Fruit fly (Drosophila melanogaster) whole organism, embryonic: Measurements from ENCODE around the gene Sprn.

ENCODE experiments used
- Ada2b ChIP-seq: fragments of 200-800 bp; sonication (Bioruptor generic); IDR thresholded peaks from 2 replicates; pipeline ENCODE4 v1.3.6; 2022; ENCODE audit warnings: missing biosample characterization, missing genetic modification characterization
- Atf6 ChIP-seq: fragments of 200-800 bp; sonication (Bioruptor generic); IDR thresholded peaks from 2 replicates; pipeline ENCODE4 v1.3.6; 2022; ENCODE audit warnings: missing biosample characterization, missing genetic modification characterization
- CG1024 ChIP-seq: fragments of 200-800 bp; sonication (Bioruptor generic); IDR thresholded peaks from 2 replicates; pipeline ENCODE4 v1.3.6; 2022; ENCODE audit warnings: missing biosample characterization, missing genetic modification characterization
- CG14860 ChIP-seq: fragments of 200-800 bp; sonication (Bioruptor generic); IDR thresholded peaks from 3 replicates; pipeline ENCODE4 v1.3.6; 2022; ENCODE audit warnings: missing biosample characterization, missing genetic modification characterization; ENCODE audit not compliant: partially characterized antibody
- CG15269 ChIP-seq: fragments of 200-800 bp; sonication (Bioruptor generic); optimal IDR thresholded peaks from 2 replicates; lab custom pipeline; 2018; ENCODE audit warnings: missing biosample characterization, mild to moderate bottlenecking, missing genetic modification characterization, moderate library complexity
- CG18262 ChIP-seq: fragments of 200-800 bp; optimal IDR thresholded peaks from 3 replicates; lab custom pipeline; 2019; ENCODE audit warnings: missing biosample characterization, mild to moderate bottlenecking, missing genetic modification characterization, moderate library complexity
- CG18599 ChIP-seq: fragments of 200-800 bp; sonication (Bioruptor generic); optimal IDR thresholded peaks from 3 replicates; lab custom pipeline; 2017; ENCODE audit warnings: missing biosample characterization, missing genetic modification characterization, mild to moderate bottlenecking, moderate library complexity, missing genetic modification reagents
- CG2120 ChIP-seq: fragments of 200-800 bp; sonication (Bioruptor generic); optimal IDR thresholded peaks from 3 replicates; lab custom pipeline; 2016; ENCODE audit warnings: missing biosample characterization, missing genetic modification characterization
- CG2678 ChIP-seq: fragments of 200-800 bp; sonication (Bioruptor generic); optimal IDR thresholded peaks from 3 replicates; lab custom pipeline; 2019; ENCODE audit warnings: missing biosample characterization, mild to moderate bottlenecking, missing genetic modification characterization, moderate library complexity
- CG3281 ChIP-seq: fragments of 200-800 bp; sonication (Bioruptor generic); optimal IDR thresholded peaks from 3 replicates; lab custom pipeline; 2017; ENCODE audit warnings: missing biosample characterization, mild to moderate bottlenecking, missing genetic modification characterization
- CG5953 ChIP-seq: fragments of 200-800 bp; sonication (Bioruptor generic); IDR thresholded peaks from 2 replicates; pipeline ENCODE4 v1.3.6; 2022; ENCODE audit warnings: missing biosample characterization, missing genetic modification characterization
- CG7556 ChIP-seq: fragments of 200-800 bp; sonication (Bioruptor generic); optimal IDR thresholded peaks from 2 replicates; lab custom pipeline; 2017; ENCODE audit warnings: missing biosample characterization, mild to moderate bottlenecking, missing genetic modification characterization
- CG7928 ChIP-seq: fragments of 200-800 bp; sonication (Bioruptor generic); optimal IDR thresholded peaks from 2 replicates; lab custom pipeline; 2017; ENCODE audit warnings: missing biosample characterization, mild to moderate bottlenecking, missing genetic modification characterization
- CG7963 ChIP-seq: fragments of 200-800 bp; sonication (Bioruptor generic); IDR thresholded peaks from 3 replicates; pipeline ENCODE4 v1.3.6; 2022; ENCODE audit warnings: missing biosample characterization, missing genetic modification characterization; ENCODE audit not compliant: partially characterized antibody
- CG8388 ChIP-seq: fragments of 200-800 bp; sonication (Bioruptor generic); optimal IDR thresholded peaks from 2 replicates; lab custom pipeline; 2019; ENCODE audit warnings: missing biosample characterization, mild to moderate bottlenecking, missing genetic modification characterization, moderate library complexity
- CG9797 ChIP-seq: fragments of 200-800 bp; sonication (Bioruptor generic); optimal IDR thresholded peaks from 3 replicates; lab custom pipeline; 2018; ENCODE audit warnings: missing biosample characterization, mild to moderate bottlenecking, missing genetic modification characterization
- CHES-1-like ChIP-seq: fragments of 200-800 bp; sonication (Bioruptor generic); optimal IDR thresholded peaks from 2 replicates; lab custom pipeline; 2016; ENCODE audit warnings: missing biosample characterization, missing genetic modification characterization
- Dref ChIP-seq: fragments of 200-800 bp; sonication (Bioruptor generic); IDR thresholded peaks from 2 replicates; pipeline ENCODE4 v1.3.6; 2022; ENCODE audit warnings: missing biosample characterization, missing genetic modification characterization
- Ets65A ChIP-seq: fragments of 200-800 bp; sonication (Bioruptor generic); peaks from one replicate; lab custom pipeline; 2016; ENCODE audit warnings: missing biosample characterization, missing genetic modification characterization
- Fer1 ChIP-seq: fragments of 200-800 bp; sonication (Bioruptor generic); optimal IDR thresholded peaks from 2 replicates; lab custom pipeline; 2017; ENCODE audit warnings: missing biosample characterization, mild to moderate bottlenecking, missing genetic modification characterization
- Gsc ChIP-seq: fragments of 200-800 bp; sonication (Bioruptor generic); IDR thresholded peaks from 2 replicates; pipeline ENCODE4 v1.3.6; 2022; ENCODE audit warnings: missing biosample characterization, missing genetic modification characterization
- H15 ChIP-seq: fragments of 200-800 bp; sonication (Bioruptor generic); IDR thresholded peaks from 3 replicates; pipeline ENCODE4 v1.3.6; 2022; ENCODE audit warnings: missing biosample characterization, missing genetic modification characterization
- HLHmδ ChIP-seq: fragments of 200-800 bp; sonication (Bioruptor generic); optimal IDR thresholded peaks from 2 replicates; lab custom pipeline; 2018; ENCODE audit warnings: missing biosample characterization, mild to moderate bottlenecking, missing genetic modification characterization, moderate library complexity
- Hmr ChIP-seq: fragments of 200-800 bp; sonication (Bioruptor generic); optimal IDR thresholded peaks from 3 replicates; lab custom pipeline; 2017; ENCODE audit warnings: mild to moderate bottlenecking, missing biosample characterization, missing genetic modification reagents, missing genetic modification characterization
- Sox100B ChIP-seq: fragments of 200-800 bp; sonication (Bioruptor generic); optimal IDR thresholded peaks from 3 replicates; lab custom pipeline; 2018; ENCODE audit warnings: missing biosample characterization, mild to moderate bottlenecking, missing genetic modification characterization
- Sox102F ChIP-seq: fragments of 200-800 bp; sonication (Bioruptor generic); optimal IDR thresholded peaks from 2 replicates; lab custom pipeline; 2018; ENCODE audit warnings: missing biosample characterization, mild to moderate bottlenecking, missing genetic modification characterization, moderate library complexity
- Sry-β ChIP-seq: fragments of 200-800 bp; sonication (Bioruptor generic); optimal IDR thresholded peaks from 2 replicates; lab custom pipeline; 2018; ENCODE audit warnings: missing biosample characterization, mild to moderate bottlenecking, missing genetic modification characterization, moderate library complexity
- abd-A ChIP-seq: fragments of 200-800 bp; sonication (Bioruptor generic); optimal IDR thresholded peaks from 3 replicates; lab custom pipeline; 2019; ENCODE audit warnings: missing biosample characterization, mild to moderate bottlenecking, missing genetic modification characterization, moderate library complexity
- bcd ChIP-seq: fragments of 200-800 bp; sonication (Bioruptor generic); optimal IDR thresholded peaks from 2 replicates; lab custom pipeline; 2017; ENCODE audit warnings: missing biosample characterization, mild to moderate bottlenecking, missing genetic modification characterization
- ci ChIP-seq: fragments of 200-800 bp; sonication (Bioruptor generic); IDR thresholded peaks from 3 replicates; pipeline ENCODE4 v1.3.6; 2022; ENCODE audit warnings: missing biosample characterization, missing genetic modification characterization
- cwo ChIP-seq: fragments of 200-800 bp; sonication (Bioruptor generic); optimal IDR thresholded peaks from 3 replicates; lab custom pipeline; 2017; ENCODE audit warnings: missing biosample characterization, missing genetic modification characterization, mild to moderate bottlenecking, moderate library complexity, missing genetic modification reagents
- dmrt99B ChIP-seq: fragments of 200-800 bp; sonication (Bioruptor generic); optimal IDR thresholded peaks from 2 replicates; lab custom pipeline; 2018; ENCODE audit warnings: missing biosample characterization, mild to moderate bottlenecking, missing genetic modification characterization, moderate library complexity
- exex ChIP-seq: fragments of 200-800 bp; sonication (Bioruptor generic); optimal IDR thresholded peaks from 4 replicates; lab custom pipeline; 2018; ENCODE audit warnings: missing biosample characterization, mild to moderate bottlenecking, missing genetic modification characterization, moderate library complexity
- gem ChIP-seq: fragments of 200-800 bp; sonication (Bioruptor generic); optimal IDR thresholded peaks from 2 replicates; lab custom pipeline; 2019; ENCODE audit warnings: missing biosample characterization, mild to moderate bottlenecking, missing genetic modification characterization, moderate library complexity
- lab ChIP-seq: fragments of 200-800 bp; sonication (Bioruptor generic); optimal IDR thresholded peaks from 3 replicates; lab custom pipeline; 2017; ENCODE audit warnings: missing biosample characterization, missing genetic modification characterization, mild to moderate bottlenecking, moderate library complexity, missing genetic modification reagents
- lmd ChIP-seq: fragments of 200-800 bp; sonication (Bioruptor generic); IDR thresholded peaks from 2 replicates; pipeline ENCODE4 v1.3.6; 2022; ENCODE audit warnings: missing biosample characterization, missing genetic modification characterization
- nerfin-2 ChIP-seq: fragments of 200-800 bp; sonication (Bioruptor generic); IDR thresholded peaks from 2 replicates; pipeline ENCODE4 v1.3.6; 2022; ENCODE audit warnings: missing biosample characterization, missing genetic modification characterization; ENCODE audit not compliant: partially characterized antibody
- org-1 ChIP-seq: fragments of 200-800 bp; sonication (Bioruptor generic); optimal IDR thresholded peaks from 2 replicates; lab custom pipeline; 2017; ENCODE audit warnings: missing biosample characterization, missing genetic modification characterization
- ranshi ChIP-seq: fragments of 200-800 bp; sonication (Bioruptor generic); IDR thresholded peaks from 2 replicates; pipeline ENCODE4 v1.3.6; 2022; ENCODE audit warnings: missing biosample characterization, missing genetic modification characterization
- rib ChIP-seq: fragments of 200-800 bp; sonication (Bioruptor generic); IDR thresholded peaks from 2 replicates; pipeline ENCODE4 v1.3.6; 2022; ENCODE audit warnings: missing biosample characterization, missing genetic modification characterization
- row ChIP-seq: fragments of 200-800 bp; sonication (Bioruptor generic); IDR thresholded peaks from 3 replicates; pipeline ENCODE4 v1.3.6; 2022; ENCODE audit warnings: missing biosample characterization, missing genetic modification characterization
- scrt ChIP-seq: fragments of 200-800 bp; sonication (Bioruptor generic); optimal IDR thresholded peaks from 2 replicates; lab custom pipeline; 2018; ENCODE audit warnings: missing biosample characterization, mild to moderate bottlenecking, missing genetic modification characterization, moderate library complexity
- sens ChIP-seq: fragments of 200-800 bp; sonication (Bioruptor generic); peaks from one replicate; lab custom pipeline; 2016; ENCODE audit warnings: missing biosample characterization, missing genetic modification characterization
- ssp ChIP-seq: fragments of 200-800 bp; sonication (Bioruptor generic); IDR thresholded peaks from 2 replicates; pipeline ENCODE4 v1.3.6; 2022; ENCODE audit warnings: missing biosample characterization, missing genetic modification characterization
- sug ChIP-seq: fragments of 200-800 bp; optimal IDR thresholded peaks from 2 replicates; lab custom pipeline; 2019; ENCODE audit warnings: missing biosample characterization, mild to moderate bottlenecking, missing genetic modification characterization, moderate library complexity
- tap ChIP-seq: fragments of 200-800 bp; optimal IDR thresholded peaks from 3 replicates; lab custom pipeline; 2019; ENCODE audit warnings: missing biosample characterization, mild to moderate bottlenecking, missing genetic modification characterization, moderate library complexity
- tio ChIP-seq: fragments of 200-800 bp; sonication (Bioruptor generic); optimal IDR thresholded peaks from 2 replicates; lab custom pipeline; 2017; ENCODE audit warnings: missing biosample characterization, missing genetic modification characterization, inconsistent platforms
- toy ChIP-seq: fragments of 200-800 bp; sonication (Bioruptor generic); IDR thresholded peaks from 2 replicates; pipeline ENCODE4 v1.3.6; 2022; ENCODE audit warnings: missing biosample characterization, missing genetic modification characterization
- yki ChIP-seq: fragments of >200 bp; optimal IDR thresholded peaks from 3 replicates; lab custom pipeline; 2018

Sprn gene

DNA sequence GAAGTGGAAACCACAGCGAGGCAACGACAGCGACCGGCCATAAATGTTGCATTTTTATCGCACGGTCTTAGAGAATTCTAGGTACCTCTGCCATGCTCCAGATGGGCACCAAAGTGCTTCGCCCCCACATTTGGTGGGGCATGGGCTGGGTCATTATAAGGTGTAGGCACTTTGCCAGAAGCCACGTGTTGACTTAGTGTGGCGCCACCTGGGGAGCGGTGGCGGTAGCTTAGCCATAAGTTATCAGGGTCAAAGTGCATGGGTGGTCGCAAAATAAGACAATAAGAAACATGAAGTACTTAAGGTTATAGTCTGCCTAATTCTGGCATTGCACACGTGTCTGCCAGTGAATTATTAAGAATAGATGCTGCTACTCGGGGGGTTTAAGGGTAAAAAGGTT is 13.9 kb downstream of the Sprn start (continued):
- TF ChIP-seq Gsc = no peak
- TF ChIP-seq CG9797 = no peak
- no peak for TF ChIP-seq Dref (GFP tag; lab: Robert Waterston, UW)
- TF ChIP-seq, all 482 proteins: peak for 5

dm6 chr3L:11896756-11897155 is 17.8 kb downstream of the Sprn start:
- TF ChIP-seq Sox100B (peak; percentile 3), sens (GFP tag; lab: Kevin White, UChicago) (peak; percentile 66), Atf6 (GFP tag; lab: Robert Waterston, UW) (0 out of 2 replicates have a peak, but pooled peaks have one; percentile 25), ranshi (GFP tag; lab: Robert Waterston, UW) (peak; percentile 55; the same call in 1 of the 2 replicates), CG15269 (tag; lab: Kevin White, UChicago) (peak; percentile 2), ssp (0 out of 2 replicates have a peak, but pooled peaks have one; percentile 15), dmrt99B (tag; lab: Kevin White, UChicago) (peak; percentile 45), Hmr (peak; percentile 35), scrt (GFP tag; lab: Kevin White, UChicago) (peak; percentile 17), Ets65A (GFP tag; lab: Kevin White, UChicago) (peak; percentile 60), sug (no peak), nerfin-2 (GFP tag; lab: Robert Waterston, UW) (no peak), Fer1 (GFP tag; lab: Kevin White, UChicago) (peak; percentile 29), CG7556 (peak; percentile 17), CG18599 (peak; percentile 59), Ada2b (GFP tag; lab: Robert Waterston, UW) (no peak), CG14860 (GFP tag; lab: Robert Waterston, UW) (no peak), CG8388 (GFP tag; lab: Kevin White, UChicago) (peak; percentile 4), ci (GFP tag; lab: Robert Waterston, UW) (peak; percentile 51; the same call in 1 of the 3 replicates), CG1024 (peak; percentile 12; the same call in 1 of the 2 replicates), tap (tag; lab: Kevin White, UChicago) (peak; percentile 21), CG18262 (no peak), exex (tag; lab: Kevin White, UChicago) (no peak), CG2120 (GFP tag; lab: Kevin White, UChicago) (peak; percentile 23), Sry-β (no peak), row (GFP tag; lab: Robert Waterston, UW) (peak; percentile 53), org-1 (GFP tag; lab: Kevin White, UChicago) (no peak), Sox102F (GFP tag; lab: Kevin White, UChicago) (peak; percentile 37), CG7963 (GFP tag; lab: Robert Waterston, UW) (no peak), Gsc (no peak), CHES-1-like (no peak), CG2678 (tag; lab: Kevin White, UChicago) (peak; percentile 39), cwo (GFP tag; lab: Kevin White, UChicago) (peak; percentile 14), HLHmδ (GFP tag; lab: Kevin White, UChicago) (no peak), CG5953 (GFP tag; lab: Robert Waterston, UW) (no peak), CG7928 (GFP tag; lab: Kevin White, UChicago) (no peak), CG3281 (peak; percentile 30), lmd (GFP tag; lab: Robert Waterston, UW) (0 out of 2 replicates have a peak, but pooled peaks have one; percentile 5), yki (no peak), bcd (GFP tag; lab: Kevin White, UChicago) (no peak), abd-A (peak; percentile 32), toy (GFP tag; lab: Robert Waterston, UW) (no peak), tio (no peak), lab (peak; percentile 58), gem (tag; lab: Kevin White, UChicago) (peak; percentile 40), H15 (GFP tag; lab: Robert Waterston, UW) (0 out of 3 replicates have a peak, but pooled peaks have one; percentile 30), rib (GFP tag; lab: Robert Waterston, UW) (no peak)
